Fruit fly (Drosophila melanogaster) whole organism, embryonic: ENCODE measurements around the gene r-l.
A peak's percentile ranks its signal among the peaks of the same experiment; 100 is the strongest.

ENCODE experiments used
- Asciz ChIP-seq: fragments of 200-800 bp; sonication (Bioruptor generic); optimal IDR thresholded peaks from 2 replicates; lab custom pipeline; 2017; ENCODE audit warnings: missing biosample characterization, mild to moderate bottlenecking, missing genetic modification characterization, missing genetic modification reagents
- CG10267 ChIP-seq: fragments of 200-800 bp; sonication (Bioruptor generic); optimal IDR thresholded peaks from 2 replicates; lab custom pipeline; 2018; ENCODE audit warnings: missing biosample characterization, mild to moderate bottlenecking, missing genetic modification characterization, moderate library complexity
- CG13624 ChIP-seq: fragments of 200-800 bp; sonication (Bioruptor generic); optimal IDR thresholded peaks from 2 replicates; lab custom pipeline; 2016; ENCODE audit warnings: missing biosample characterization, missing genetic modification characterization
- CG14014 ChIP-seq: fragments of 200-800 bp; sonication (Bioruptor generic); IDR thresholded peaks from 2 replicates; pipeline ENCODE4 v1.3.6; 2022; ENCODE audit warnings: missing biosample characterization, missing genetic modification characterization
- CG15696 ChIP-seq: fragments of 200-800 bp; sonication (Bioruptor generic); optimal IDR thresholded peaks from 2 replicates; lab custom pipeline; 2019; ENCODE audit warnings: missing biosample characterization, mild to moderate bottlenecking, missing genetic modification characterization, moderate library complexity
- CG16815 ChIP-seq: fragments of 200-800 bp; sonication (Bioruptor generic); optimal IDR thresholded peaks from 3 replicates; lab custom pipeline; 2017; ENCODE audit warnings: missing biosample characterization, mild to moderate bottlenecking, missing genetic modification characterization
- CG17186 ChIP-seq: fragments of 200-800 bp; sonication (Bioruptor generic); optimal IDR thresholded peaks from 3 replicates; lab custom pipeline; 2017; ENCODE audit warnings: missing biosample characterization, missing genetic modification reagents, missing genetic modification characterization
- CG2199 ChIP-seq: fragments of 200-800 bp; sonication (Bioruptor generic); IDR thresholded peaks from 3 replicates; pipeline ENCODE4 v1.3.6; 2022; ENCODE audit warnings: missing biosample characterization, missing genetic modification characterization
- CG30403 ChIP-seq: fragments of 200-800 bp; sonication (Bioruptor generic); optimal IDR thresholded peaks from 3 replicates; lab custom pipeline; 2016; ENCODE audit warnings: missing biosample characterization, missing genetic modification characterization
- CG31441 ChIP-seq: fragments of 200-800 bp; sonication (Bioruptor generic); IDR thresholded peaks from 2 replicates; pipeline ENCODE4 v1.3.6; 2022; ENCODE audit warnings: missing biosample characterization, missing genetic modification characterization
- CG34224 ChIP-seq: fragments of 200-800 bp; sonication (Bioruptor generic); IDR thresholded peaks from 3 replicates; pipeline ENCODE4 v1.3.6; 2022; ENCODE audit warnings: missing biosample characterization, missing genetic modification characterization; ENCODE audit not compliant: partially characterized antibody
- CG3838 ChIP-seq: fragments of 200-800 bp; sonication (Bioruptor generic); optimal IDR thresholded peaks from 3 replicates; lab custom pipeline; 2016; ENCODE audit warnings: missing biosample characterization, missing genetic modification characterization
- CG4282 ChIP-seq: fragments of 200-800 bp; sonication (Bioruptor generic); optimal IDR thresholded peaks from 2 replicates; lab custom pipeline; 2016; ENCODE audit warnings: missing biosample characterization, missing genetic modification characterization
- CG4730 ChIP-seq: fragments of 200-800 bp; sonication (Bioruptor generic); IDR thresholded peaks from 2 replicates; pipeline ENCODE4 v1.3.6; 2022; ENCODE audit warnings: missing biosample characterization, missing genetic modification characterization
- CG5180 ChIP-seq: fragments of 200-800 bp; sonication (Bioruptor generic); optimal IDR thresholded peaks from 3 replicates; lab custom pipeline; 2017; ENCODE audit warnings: missing biosample characterization, missing genetic modification characterization, mild to moderate bottlenecking, moderate library complexity, missing genetic modification reagents
- CG6175 ChIP-seq: fragments of 200-800 bp; sonication (Bioruptor generic); IDR thresholded peaks from 3 replicates; pipeline ENCODE4 v1.3.6; 2022; ENCODE audit warnings: missing biosample characterization, missing genetic modification characterization
- CG7372 ChIP-seq: fragments of 200-800 bp; sonication (Bioruptor generic); IDR thresholded peaks from 2 replicates; pipeline ENCODE4 v1.3.6; 2022; ENCODE audit warnings: missing biosample characterization, missing genetic modification characterization
- CG7928 ChIP-seq: fragments of 200-800 bp; sonication (Bioruptor generic); optimal IDR thresholded peaks from 2 replicates; lab custom pipeline; 2017; ENCODE audit warnings: missing biosample characterization, mild to moderate bottlenecking, missing genetic modification characterization
- CG9609 ChIP-seq: fragments of 200-800 bp; sonication (Bioruptor generic); optimal IDR thresholded peaks from 3 replicates; lab custom pipeline; 2016; ENCODE audit warnings: missing biosample characterization, missing genetic modification characterization
- Dek ChIP-seq: fragments of 200-800 bp; sonication (Bioruptor generic); optimal IDR thresholded peaks from 3 replicates; lab custom pipeline; 2019; ENCODE audit warnings: missing biosample characterization, mild to moderate bottlenecking, missing genetic modification characterization, moderate library complexity
- Dip2 ChIP-seq: fragments of 200-800 bp; sonication (Bioruptor generic); IDR thresholded peaks from 2 replicates; pipeline ENCODE4 v1.3.6; 2022; ENCODE audit warnings: missing biosample characterization, missing genetic modification characterization
- Doc2 ChIP-seq: fragments of 200-800 bp; sonication (Bioruptor generic); IDR thresholded peaks from 2 replicates; pipeline ENCODE4 v1.3.6; 2022; ENCODE audit warnings: missing biosample characterization, missing genetic modification characterization
- ERR ChIP-seq: fragments of 200-800 bp; sonication (Bioruptor generic); optimal IDR thresholded peaks from 2 replicates; lab custom pipeline; 2016; ENCODE audit warnings: missing biosample characterization, missing genetic modification characterization
- HmgD ChIP-seq: fragments of 200-800 bp; sonication (Bioruptor generic); optimal IDR thresholded peaks from 3 replicates; lab custom pipeline; 2016; ENCODE audit warnings: missing biosample characterization, missing genetic modification characterization
- Hr51 ChIP-seq, 2 experiments: fragments of 200-800 bp; sonication (Bioruptor generic); optimal IDR thresholded peaks; 2 replicates in 1 of 2; 3 replicates in 1 of 2; lab custom pipeline; 2016 to 2018; ENCODE audit warnings: missing biosample characterization in 2 of 2, missing genetic modification characterization in 2 of 2, mild to moderate bottlenecking in 1 of 2, moderate library complexity in 1 of 2
- MTF-1 ChIP-seq: fragments of 200-800 bp; sonication (Bioruptor generic); optimal IDR thresholded peaks from 2 replicates; lab custom pipeline; 2018; ENCODE audit warnings: missing biosample characterization, mild to moderate bottlenecking, missing genetic modification characterization, borderline replicate concordance
- Mad ChIP-seq: fragments of 200-800 bp; sonication (Bioruptor generic); optimal IDR thresholded peaks from 2 replicates; lab custom pipeline; 2016; ENCODE audit warnings: missing biosample characterization, missing genetic modification characterization
- Pdp1 ChIP-seq, 2 experiments: fragments of 200-800 bp; sonication (Bioruptor generic); optimal IDR thresholded peaks; 3 replicates each; lab custom pipeline; 2016; ENCODE audit warnings: missing biosample characterization in 2 of 2, missing genetic modification characterization in 2 of 2, mild to moderate bottlenecking in 1 of 2, moderate library complexity in 1 of 2
- Spps ChIP-seq: fragments of 200-800 bp; sonication (Bioruptor generic); optimal IDR thresholded peaks from 2 replicates; lab custom pipeline; 2018; ENCODE audit warnings: missing biosample characterization, mild to moderate bottlenecking, missing genetic modification characterization
- Stat92E ChIP-seq, 3 experiments: fragments of >200 bp in 2 of 3; fragments of 200-800 bp in 1 of 3; sonication (Bioruptor generic) in 1 of 3; optimal IDR thresholded peaks; 2 replicates each; lab custom pipeline; 2017 to 2019; ENCODE audit warnings: missing biosample characterization in 3 of 3, missing genetic modification characterization in 3 of 3, mild to moderate bottlenecking in 1 of 3, moderate library complexity in 1 of 3
- Tbp ChIP-seq: fragments of >200 bp; optimal IDR thresholded peaks from 2 replicates; lab custom pipeline; 2018; ENCODE audit warnings: missing biosample characterization, missing genetic modification characterization
- br ChIP-seq: fragments of >200 bp; optimal IDR thresholded peaks from 2 replicates; lab custom pipeline; 2017
- chif ChIP-seq, 2 experiments: fragments of 200-800 bp; sonication (Bioruptor generic); optimal IDR thresholded peaks; 3 replicates each; lab custom pipeline; 2016; ENCODE audit warnings: missing biosample characterization in 2 of 2, missing genetic modification characterization in 2 of 2
- crc ChIP-seq: fragments of 200-800 bp; sonication (Bioruptor generic); optimal IDR thresholded peaks from 2 replicates; lab custom pipeline; 2016; ENCODE audit warnings: missing biosample characterization, missing genetic modification characterization
- croc ChIP-seq: fragments of 200-800 bp; sonication (Bioruptor generic); conservative IDR thresholded peaks from 3 replicates; pipeline ENCODE4 v1.3.6; 2022; ENCODE audit warnings: missing biosample characterization, missing genetic modification characterization
- cwo ChIP-seq: fragments of 200-800 bp; sonication (Bioruptor generic); optimal IDR thresholded peaks from 3 replicates; lab custom pipeline; 2017; ENCODE audit warnings: missing biosample characterization, missing genetic modification characterization, mild to moderate bottlenecking, moderate library complexity, missing genetic modification reagents
- eve ChIP-seq, 2 experiments: fragments of >200 bp; optimal IDR thresholded peaks; 2 replicates each; lab custom pipeline; 2017; ENCODE audit warnings: missing biosample characterization in 2 of 2, missing genetic modification characterization in 2 of 2
- fd96Cb ChIP-seq: fragments of 200-800 bp; sonication (Bioruptor generic); optimal IDR thresholded peaks from 2 replicates; lab custom pipeline; 2018; ENCODE audit warnings: missing biosample characterization, mild to moderate bottlenecking, missing genetic modification characterization, moderate library complexity
- fu2 ChIP-seq: fragments of 200-800 bp; sonication (Bioruptor generic); optimal IDR thresholded peaks from 2 replicates; lab custom pipeline; 2016; ENCODE audit warnings: missing biosample characterization, missing genetic modification characterization
- gcm ChIP-seq: fragments of 200-800 bp; sonication (Bioruptor generic); optimal IDR thresholded peaks from 2 replicates; lab custom pipeline; 2019; ENCODE audit warnings: missing biosample characterization, mild to moderate bottlenecking, missing genetic modification characterization, moderate library complexity
- gt ChIP-seq: fragments of 200-800 bp; sonication (Bioruptor generic); IDR thresholded peaks from 2 replicates; pipeline ENCODE4 v1.3.6; 2022; ENCODE audit warnings: missing biosample characterization, missing genetic modification characterization
- hbn ChIP-seq: fragments of 200-800 bp; sonication (Bioruptor generic); IDR thresholded peaks from 2 replicates; pipeline ENCODE4 v1.3.6; 2022; ENCODE audit warnings: missing biosample characterization, missing genetic modification characterization; ENCODE audit not compliant: partially characterized antibody
- otp ChIP-seq: fragments of 200-800 bp; sonication (Bioruptor generic); IDR thresholded peaks from 3 replicates; pipeline ENCODE4, ENCODE4 v1.3.6; 2022; ENCODE audit warnings: missing biosample characterization, missing genetic modification characterization
- pita ChIP-seq: fragments of 200-800 bp; sonication (Bioruptor generic); optimal IDR thresholded peaks from 2 replicates; lab custom pipeline; 2017; ENCODE audit warnings: missing biosample characterization, mild to moderate bottlenecking, missing genetic modification characterization
- schlank ChIP-seq: fragments of 200-800 bp; sonication (Bioruptor generic); optimal IDR thresholded peaks from 2 replicates; lab custom pipeline; 2018; ENCODE audit warnings: missing biosample characterization, mild to moderate bottlenecking, missing genetic modification characterization
- sens ChIP-seq: fragments of 200-800 bp; sonication (Bioruptor generic); peaks from one replicate; lab custom pipeline; 2016; ENCODE audit warnings: missing biosample characterization, missing genetic modification characterization
- tup ChIP-seq: fragments of 200-800 bp; sonication (Bioruptor generic); optimal IDR thresholded peaks from 2 replicates; lab custom pipeline; 2016; ENCODE audit warnings: missing biosample characterization, mild to moderate bottlenecking, missing genetic modification characterization, moderate library complexity
- vnd ChIP-seq: fragments of 200-800 bp; sonication (Bioruptor generic); IDR thresholded peaks from 3 replicates; pipeline ENCODE4 v1.3.6; 2022; ENCODE audit warnings: missing biosample characterization, missing genetic modification characterization; ENCODE audit not compliant: partially characterized antibody
- zfh2 ChIP-seq: fragments of 200-800 bp; sonication (Bioruptor generic); optimal IDR thresholded peaks from 2 replicates; lab custom pipeline; 2016; ENCODE audit warnings: missing biosample characterization, missing genetic modification characterization

The r-l gene

dm6 chr3R:21064000-21064924, 8.9 kb downstream of the r-l start, which contains the start of gene Cortactin (continued):
- TF ChIP-seq croc (GFP tag; lab: Robert Waterston, UW) (no peak), Spps (tag; lab: Kevin White, UChicago) (no peak), Dek (peak; percentile 1), eve (GFP tag; optimal IDR thresholded peaks at IDR 0.05; lab: Kevin White, UChicago) (no peak), CG13624 (GFP tag; lab: Kevin White, UChicago) (peak; percentile 22), schlank (tag; lab: Kevin White, UChicago) (no peak), CG9609 (no peak), CG16815 (no peak), CG34224 (peak; percentile 88), CG4282 (GFP tag; lab: Kevin White, UChicago) (no peak), tup (GFP tag; lab: Kevin White, UChicago) (no peak), vnd (peak; percentile 82), Doc2 (no peak), ERR (GFP tag; lab: Kevin White, UChicago) (no peak), MTF-1 (GFP tag; lab: Kevin White, UChicago) (no peak), zfh2 (GFP tag; lab: Kevin White, UChicago) (peak; percentile 11), fu2 (GFP tag; lab: Kevin White, UChicago) (no peak), Pdp1 (GFP tag; optimal IDR thresholded peaks at IDR 0.05; lab: Kevin White, UChicago) (peak in 1 of 2 experiments; percentile 85), Tbp (GFP tag; lab: Kevin White, UChicago) (no peak), gcm (GFP tag; lab: Kevin White, UChicago) (no peak), HmgD (peak; percentile 52), chif (GFP tag; optimal IDR thresholded peaks at IDR 0.05; lab: Kevin White, UChicago) (no peak), CG2199 (GFP tag; lab: Robert Waterston, UW) (peak; percentile 44; the same call in 1 of the 3 replicates), hbn (GFP tag; lab: Robert Waterston, UW) (peak; percentile 81), pita (GFP tag; lab: Kevin White, UChicago) (no peak), CG6175 (no peak), CG3838 (no peak), CG17186 (GFP tag; lab: Kevin White, UChicago) (no peak), gt (no peak), cwo (GFP tag; lab: Kevin White, UChicago) (no peak), CG30403 (GFP tag; lab: Kevin White, UChicago) (no peak), sens (GFP tag; lab: Kevin White, UChicago) (peak; percentile 68), br (lab: Kevin White, UChicago) (no peak), CG15696 (tag; lab: Kevin White, UChicago) (no peak), Hr51 (GFP tag; optimal IDR thresholded peaks at IDR 0.05; lab: Kevin White, UChicago) (no peak), Dip2 (GFP tag; lab: Robert Waterston, UW) (no peak), CG4730 (GFP tag; lab: Robert Waterston, UW) (no peak), Mad (GFP tag; lab: Kevin White, UChicago) (no peak), Stat92E (GFP tag; optimal IDR thresholded peaks at IDR 0.05; lab: Kevin White, UChicago) (no peak), CG7372 (no peak), CG7928 (no peak), CG5180 (GFP tag; lab: Kevin White, UChicago) (no peak), fd96Cb (no peak), crc (no peak), CG14014 (GFP tag; lab: Robert Waterston, UW) (no peak), CG31441 (GFP tag; lab: Robert Waterston, UW) (no peak), CG10267 (tag; lab: Kevin White, UChicago) (peak; percentile 33), Asciz (GFP tag; lab: Kevin White, UChicago) (no peak), otp (GFP tag; lab: Robert Waterston, UW) (0 out of 3 replicates have a peak, but pooled peaks have one; percentile 41)
